Worm (Caenorhabditis elegans) whole organism, L3 larva: ENCODE data around the gene ppm-2.

Experiments
- R02D3.7 ChIP-seq: fragments of 150-350 bp; optimal IDR thresholded peaks from 2 replicates; lab custom pipeline; 2014; ENCODE audit warnings: missing biosample characterization, missing genetic modification characterization
- aly-2 ChIP-seq: fragments of 150-350 bp; optimal IDR thresholded peaks from 2 replicates; lab custom pipeline; 2014; ENCODE audit warnings: missing biosample characterization, missing genetic modification characterization
- ama-1 ChIP-seq: fragments of 150-350 bp; optimal IDR thresholded peaks from 2 replicates; lab custom pipeline; 2018
- ceh-16 ChIP-seq: sonication (generic microtip); optimal IDR thresholded peaks from 2 replicates; lab custom pipeline; 2017; ENCODE audit warnings: missing biosample characterization, missing genetic modification characterization
- ceh-28 ChIP-seq: fragments of 150-350 bp; optimal IDR thresholded peaks from 2 replicates; lab custom pipeline; 2014; ENCODE audit warnings: missing biosample characterization, missing genetic modification reagents, missing genetic modification characterization
- ceh-82 ChIP-seq: fragments of 150-350 bp; optimal IDR thresholded peaks from 2 replicates; lab custom pipeline; 2014; ENCODE audit warnings: missing biosample characterization, missing genetic modification characterization
- ceh-9 ChIP-seq: sonication (generic microtip); optimal IDR thresholded peaks from 2 replicates; lab custom pipeline; 2018; ENCODE audit warnings: missing biosample characterization, missing genetic modification characterization
- daf-12 ChIP-seq: fragments of 150-350 bp; optimal IDR thresholded peaks from 2 replicates; lab custom pipeline; 2014; ENCODE audit warnings: missing biosample characterization, missing genetic modification reagents, missing genetic modification characterization
- egl-27 ChIP-seq: sonication (generic microtip); optimal IDR thresholded peaks from 4 replicates; lab custom pipeline; 2017; ENCODE audit warnings: missing biosample characterization, missing genetic modification reagents, missing genetic modification characterization
- egl-5 ChIP-seq: fragments of 150-350 bp; optimal IDR thresholded peaks from 2 replicates; lab custom pipeline; 2017; ENCODE audit warnings: missing biosample characterization, missing genetic modification reagents, missing genetic modification characterization, inconsistent platforms
- elt-1 ChIP-seq: fragments of 150-350 bp; optimal IDR thresholded peaks from 2 replicates; lab custom pipeline; 2014; ENCODE audit warnings: missing biosample characterization, missing genetic modification characterization
- elt-2 ChIP-seq: sonication (generic microtip); optimal IDR thresholded peaks from 2 replicates; lab custom pipeline; 2016; ENCODE audit warnings: missing genetic modification reagents, mild to moderate bottlenecking, missing genetic modification characterization, missing compliant biosample characterization
- elt-3 ChIP-seq, 3 experiments: fragments of 150-350 bp in 1 of 3; sonication (generic microtip) in 2 of 3; optimal IDR thresholded peaks; 2 replicates in 2 of 3; 4 replicates in 1 of 3; lab custom pipeline; 2014 to 2017; ENCODE audit warnings: missing biosample characterization in 3 of 3, missing genetic modification characterization in 3 of 3
- eor-1 ChIP-seq, 2 experiments: fragments of 150-350 bp; optimal IDR thresholded peaks; 2 replicates each; lab custom pipeline; 2014 to 2018; ENCODE audit warnings: missing biosample characterization in 2 of 2, missing genetic modification characterization in 2 of 2
- fkh-10 ChIP-seq: sonication (generic microtip); optimal IDR thresholded peaks from 2 replicates; lab custom pipeline; 2017; ENCODE audit warnings: missing biosample characterization, missing genetic modification reagents, missing genetic modification characterization
- fkh-2 ChIP-seq: fragments of 150-350 bp; optimal IDR thresholded peaks from 2 replicates; lab custom pipeline; 2014; ENCODE audit warnings: missing biosample characterization, missing genetic modification reagents, missing genetic modification characterization
- hmg-11 ChIP-seq: sonication (generic microtip); optimal IDR thresholded peaks from 2 replicates; lab custom pipeline; 2016; ENCODE audit warnings: missing genetic modification characterization, missing compliant biosample characterization
- lin-15B ChIP-seq: fragments of 150-350 bp; optimal IDR thresholded peaks from 2 replicates; lab custom pipeline; 2014; ENCODE audit warnings: missing biosample characterization, missing genetic modification characterization
- lin-39 ChIP-seq: fragments of 150-350 bp; optimal IDR thresholded peaks from 2 replicates; lab custom pipeline; 2018; ENCODE audit warnings: missing biosample characterization, missing genetic modification reagents, missing genetic modification characterization
- lsy-12 ChIP-seq: sonication (generic microtip); optimal IDR thresholded peaks from 2 replicates; lab custom pipeline; 2016; ENCODE audit warnings: mild to moderate bottlenecking, missing genetic modification characterization, missing compliant biosample characterization
- mml-1 ChIP-seq: fragments of 150-350 bp; sonication (generic microtip); optimal IDR thresholded peaks from 3 replicates; lab custom pipeline; 2014; ENCODE audit warnings: missing biosample characterization, missing genetic modification characterization
- nfya-1 ChIP-seq: sonication (generic microtip); optimal IDR thresholded peaks from 2 replicates; lab custom pipeline; 2017; ENCODE audit warnings: missing genetic modification characterization, mild to moderate bottlenecking, missing compliant biosample characterization, antibody characterized with exemption, moderate library complexity; ENCODE audit not compliant: insufficient read depth
- nhr-11 ChIP-seq: fragments of 150-350 bp; optimal IDR thresholded peaks from 2 replicates; lab custom pipeline; 2014; ENCODE audit warnings: missing biosample characterization, missing genetic modification characterization
- nhr-12 ChIP-seq: fragments of 150-350 bp; optimal IDR thresholded peaks from 2 replicates; lab custom pipeline; 2014; ENCODE audit warnings: missing biosample characterization, missing genetic modification characterization
- nhr-23 ChIP-seq: fragments of 150-350 bp; optimal IDR thresholded peaks from 2 replicates; lab custom pipeline; 2014; ENCODE audit warnings: missing biosample characterization, missing genetic modification reagents, missing genetic modification characterization
- nhr-237 ChIP-seq: fragments of 150-350 bp; optimal IDR thresholded peaks from 2 replicates; lab custom pipeline; 2014; ENCODE audit warnings: missing biosample characterization, missing genetic modification characterization
- nhr-25 ChIP-seq: sonication (generic microtip); optimal IDR thresholded peaks from 2 replicates; lab custom pipeline; 2017; ENCODE audit warnings: missing biosample characterization, missing genetic modification characterization
- nhr-43 ChIP-seq: sonication (generic microtip); optimal IDR thresholded peaks from 2 replicates; lab custom pipeline; 2016; ENCODE audit warnings: mild to moderate bottlenecking, missing genetic modification characterization, missing compliant biosample characterization; ENCODE audit not compliant: poor library complexity, severe bottlenecking
- nhr-67 ChIP-seq: fragments of 150-350 bp; optimal IDR thresholded peaks from 2 replicates; lab custom pipeline; 2014; ENCODE audit warnings: missing biosample characterization, missing genetic modification characterization
- nhr-76 ChIP-seq: fragments of 150-350 bp; sonication (generic microtip); optimal IDR thresholded peaks from 5 replicates; lab custom pipeline; 2014; ENCODE audit warnings: missing biosample characterization, missing genetic modification characterization
- nhr-77 ChIP-seq: fragments of 150-350 bp; optimal IDR thresholded peaks from 2 replicates; lab custom pipeline; 2014; ENCODE audit warnings: missing biosample characterization, missing genetic modification characterization
- pha-4 ChIP-seq: fragments of 150-350 bp; optimal IDR thresholded peaks from 2 replicates; lab custom pipeline; 2014; ENCODE audit warnings: missing biosample characterization, missing genetic modification reagents, missing genetic modification characterization
- pqm-1 ChIP-seq: fragments of 150-350 bp; optimal IDR thresholded peaks from 2 replicates; lab custom pipeline; 2017; ENCODE audit warnings: missing biosample characterization, missing genetic modification characterization, inconsistent platforms
- sea-2 ChIP-seq: fragments of 150-350 bp; sonication (generic microtip); optimal IDR thresholded peaks from 4 replicates; lab custom pipeline; 2014; ENCODE audit warnings: missing biosample characterization, missing genetic modification reagents, missing genetic modification characterization
- skn-1 ChIP-seq: fragments of 150-350 bp; optimal IDR thresholded peaks from 2 replicates; lab custom pipeline; 2014; ENCODE audit warnings: missing biosample characterization, missing genetic modification characterization
- snpc-4 ChIP-seq: fragments of 150-350 bp; optimal IDR thresholded peaks from 2 replicates; lab custom pipeline; 2014; ENCODE audit warnings: missing biosample characterization, missing genetic modification characterization
- tbx-2 ChIP-seq: sonication (generic microtip); optimal IDR thresholded peaks from 2 replicates; lab custom pipeline; 2016; ENCODE audit warnings: mild to moderate bottlenecking, missing genetic modification characterization, missing compliant biosample characterization
- unc-39 ChIP-seq: sonication (generic microtip); optimal IDR thresholded peaks from 4 replicates; lab custom pipeline; 2017; ENCODE audit warnings: missing biosample characterization, missing genetic modification characterization
- unc-62 ChIP-seq: fragments of 150-350 bp; sonication (generic microtip); optimal IDR thresholded peaks from 4 replicates; lab custom pipeline; 2014; ENCODE audit warnings: missing biosample characterization, missing genetic modification reagents, missing genetic modification characterization
- zag-1 ChIP-seq: fragments of 150-350 bp; optimal IDR thresholded peaks from 2 replicates; lab custom pipeline; 2014; ENCODE audit warnings: missing biosample characterization, missing genetic modification characterization
- ztf-11 ChIP-seq: fragments of 150-350 bp; optimal IDR thresholded peaks from 2 replicates; lab custom pipeline; 2014; ENCODE audit warnings: missing biosample characterization, missing genetic modification characterization
- ztf-4 ChIP-seq: fragments of 150-350 bp; optimal IDR thresholded peaks from 2 replicates; lab custom pipeline; 2014; ENCODE audit warnings: missing biosample characterization, missing genetic modification characterization

ppm-2 gene

ce11 chrIII:4657386-4657785 is 7.1 kb downstream of the ppm-2 start:
- no peak for TF ChIP-seq nhr-76 (tag; lab: Kevin White, UChicago)
- TF ChIP-seq nhr-43, result no peak
- TF ChIP-seq aly-2 (tag; lab: Kevin White, UChicago), result no peak
- TF ChIP-seq pha-4, result no peak
- TF ChIP-seq ztf-4 (tag; lab: Kevin White, UChicago), result no peak
- no peak for TF ChIP-seq tbx-2 (tag; lab: Kevin White, UChicago)

DNA sequence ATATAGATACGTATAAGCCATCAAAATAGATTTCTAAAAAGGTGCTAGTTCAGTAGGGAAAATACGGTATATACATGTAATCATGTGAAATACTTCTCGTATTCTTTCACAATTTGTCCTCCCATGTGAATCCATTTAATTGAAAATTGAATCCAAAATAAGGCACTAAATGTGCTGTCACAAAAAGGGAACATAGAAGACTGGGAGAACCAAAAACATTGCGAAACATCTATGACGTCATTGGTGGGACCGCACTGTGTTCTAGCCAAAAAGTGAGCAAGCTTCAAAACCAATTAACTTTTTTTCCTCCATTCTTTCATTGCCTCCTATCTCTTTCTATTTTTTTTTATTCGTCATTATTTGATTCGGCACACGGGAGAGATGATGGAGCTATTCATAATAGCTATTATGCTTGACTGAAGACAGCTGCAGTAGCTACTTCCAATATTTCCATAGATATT is 8.1 kb downstream of the ppm-2 start, which contains the start of gene cdka-1:
Gene cdka-1, plus strand, starts transcription at position 411 of the 461 bp plus-strand sequence.
- TF ChIP-seq lin-39, result peak; percentile 36
- no peak for TF ChIP-seq pqm-1
- TF ChIP-seq nfya-1 (tag; lab: Kevin White, UChicago), result peak; percentile 38
- TF ChIP-seq ama-1 (lab: Kevin White, UChicago), result no peak
- TF ChIP-seq, all 47 proteins: peak for 2

DNA sequence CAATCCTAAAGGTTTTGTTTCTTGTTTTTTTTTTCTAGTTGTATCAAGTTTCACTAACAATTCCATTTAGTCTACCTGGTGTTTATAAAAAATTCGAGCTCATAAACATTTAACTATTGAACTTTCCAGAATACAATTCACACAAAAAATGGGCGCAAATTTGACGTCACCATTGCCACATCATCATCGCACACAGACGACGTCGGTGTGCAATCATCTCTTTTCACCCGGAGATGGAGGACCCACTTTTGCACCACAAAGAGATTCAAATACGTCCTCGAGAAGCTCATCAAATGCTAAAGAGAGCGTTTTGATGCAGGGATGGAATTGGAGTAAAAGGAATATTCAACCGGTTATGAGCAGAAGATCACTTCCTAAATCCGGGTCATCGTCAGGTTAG is 9.1 kb downstream of the ppm-2 start:
- TF ChIP-seq fkh-2, result no peak
- TF ChIP-seq mml-1, result no peak
- no peak for TF ChIP-seq pqm-1
- no peak for TF ChIP-seq ama-1 (lab: Kevin White, UChicago)
- TF ChIP-seq snpc-4 (tag; lab: Kevin White, UChicago), result no peak
- no peak for TF ChIP-seq zag-1
- TF ChIP-seq R02D3.7 (tag; lab: Kevin White, UChicago), result no peak

DNA sequence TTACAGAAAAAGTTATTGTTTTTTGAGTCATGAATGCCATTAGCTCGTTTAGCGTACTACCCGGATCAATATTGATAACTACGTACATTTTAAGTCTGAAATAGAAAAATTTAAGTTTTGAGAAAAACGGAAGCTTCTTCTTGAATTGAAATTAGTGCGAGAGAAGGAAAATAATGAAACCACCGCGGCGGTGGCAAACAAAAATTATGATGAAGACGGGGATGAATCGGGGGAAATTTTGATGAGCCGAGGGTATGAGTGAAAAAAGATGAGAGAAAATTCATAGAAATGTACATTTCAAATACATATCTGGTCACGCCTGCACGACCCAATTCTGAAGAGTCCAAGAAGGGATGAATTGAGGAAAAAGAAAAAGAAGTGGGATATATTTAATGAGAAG is 15.0 kb downstream of the ppm-2 start, which contains the start of gene T23F11.4:
Gene T23F11.4, minus strand, starts transcription at position 101 of the 400 bp plus-strand sequence.
- TF ChIP-seq ztf-11 (tag; lab: Kevin White, UChicago) (no peak), lin-15B (tag; lab: Kevin White, UChicago) (no peak), nhr-11 (tag; lab: Kevin White, UChicago) (no peak), unc-62 (GFP tag; lab: Kevin White, UChicago) (no peak), ceh-16 (tag; lab: Kevin White, UChicago) (no peak), nhr-76 (tag; lab: Kevin White, UChicago) (no peak), aly-2 (tag; lab: Kevin White, UChicago) (no peak)

DNA sequence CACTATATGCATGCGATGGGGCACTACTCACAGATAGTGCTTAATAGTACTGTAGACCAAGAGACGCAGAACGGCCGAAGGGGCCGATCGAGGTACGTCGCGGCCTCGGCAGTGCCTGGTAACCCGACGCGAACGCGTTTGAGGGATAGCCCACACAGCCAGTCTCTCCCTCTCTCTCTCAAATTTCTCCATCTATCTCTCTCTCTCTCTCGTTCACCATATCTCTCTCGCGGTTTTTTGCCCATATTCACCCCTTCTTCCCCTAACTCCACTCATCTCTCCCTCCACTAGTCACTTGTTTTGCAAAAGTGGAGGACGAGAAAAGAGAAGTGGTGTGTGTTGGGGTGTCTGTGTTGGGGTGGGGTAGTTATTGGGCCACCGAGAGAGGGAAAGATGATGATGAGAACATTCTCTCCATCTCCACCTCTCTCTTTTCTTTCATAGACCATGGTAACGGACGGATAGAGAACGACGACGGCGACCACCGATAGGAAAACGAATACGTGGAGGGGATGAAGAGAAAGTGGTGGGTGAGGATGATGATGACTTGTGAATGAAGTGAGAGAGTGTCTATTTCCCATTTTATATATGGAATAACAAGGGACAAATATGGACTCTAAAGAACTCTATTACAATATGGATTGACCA is 16.6 kb downstream of the ppm-2 start:
- peak; percentile 39 for TF ChIP-seq sea-2 (GFP tag; lab: Kevin White, UChicago)
- TF ChIP-seq ceh-82, result no peak
- no peak for TF ChIP-seq skn-1 (tag; lab: Kevin White, UChicago)
- no peak for TF ChIP-seq nhr-77
- no peak for TF ChIP-seq daf-12 (tag; lab: Kevin White, UChicago)
- no peak for TF ChIP-seq fkh-10
- TF ChIP-seq tbx-2 (tag; lab: Kevin White, UChicago), result peak; percentile 48
- no peak for TF ChIP-seq mml-1
- TF ChIP-seq lin-15B (tag; lab: Kevin White, UChicago), result peak; percentile 48
- TF ChIP-seq ztf-4 (tag; lab: Kevin White, UChicago), result no peak
- TF ChIP-seq nhr-67 (tag; lab: Kevin White, UChicago), result no peak
- TF ChIP-seq nhr-12, result no peak
- TF ChIP-seq egl-5, result peak; percentile 34
- peak; percentile 65 for TF ChIP-seq lin-39
- peak; percentile 35 for TF ChIP-seq lsy-12 (tag; lab: Kevin White, UChicago)
- no peak for TF ChIP-seq ceh-9
- no peak for TF ChIP-seq ztf-11 (tag; lab: Kevin White, UChicago)
- TF ChIP-seq egl-27 (tag; lab: Kevin White, UChicago), result no peak
- no peak for TF ChIP-seq ama-1 (lab: Kevin White, UChicago)
- no peak for TF ChIP-seq aly-2 (tag; lab: Kevin White, UChicago)
- no peak for TF ChIP-seq elt-2
- no peak for TF ChIP-seq snpc-4 (tag; lab: Kevin White, UChicago)
- no peak for TF ChIP-seq elt-3 (tag; optimal IDR thresholded peaks at IDR 0.05; lab: Kevin White, UChicago)
- TF ChIP-seq hmg-11 (tag; lab: Kevin White, UChicago), result peak; percentile 86
- no peak for TF ChIP-seq unc-39
- peak; percentile 38 for TF ChIP-seq nhr-23
- no peak for TF ChIP-seq ceh-16 (tag; lab: Kevin White, UChicago)
- peak; percentile 4 for TF ChIP-seq pha-4
- no peak for TF ChIP-seq nhr-76 (tag; lab: Kevin White, UChicago)
- no peak for TF ChIP-seq elt-1 (tag; lab: Kevin White, UChicago)
- TF ChIP-seq pqm-1, result no peak
- no peak for TF ChIP-seq eor-1 (tag; optimal IDR thresholded peaks at IDR 0.05; lab: Kevin White, UChicago)
- TF ChIP-seq nfya-1 (tag; lab: Kevin White, UChicago), result peak; percentile 62
- peak; percentile 78 for TF ChIP-seq nhr-25
- no peak for TF ChIP-seq zag-1
- no peak for TF ChIP-seq R02D3.7 (tag; lab: Kevin White, UChicago)
- TF ChIP-seq ceh-28 (tag; lab: Kevin White, UChicago), result no peak
- no peak for TF ChIP-seq nhr-237
- TF ChIP-seq fkh-2, result no peak
